Worm (Caenorhabditis elegans): Measurements from ENCODE around the gene T20D3.5.

DNA sequence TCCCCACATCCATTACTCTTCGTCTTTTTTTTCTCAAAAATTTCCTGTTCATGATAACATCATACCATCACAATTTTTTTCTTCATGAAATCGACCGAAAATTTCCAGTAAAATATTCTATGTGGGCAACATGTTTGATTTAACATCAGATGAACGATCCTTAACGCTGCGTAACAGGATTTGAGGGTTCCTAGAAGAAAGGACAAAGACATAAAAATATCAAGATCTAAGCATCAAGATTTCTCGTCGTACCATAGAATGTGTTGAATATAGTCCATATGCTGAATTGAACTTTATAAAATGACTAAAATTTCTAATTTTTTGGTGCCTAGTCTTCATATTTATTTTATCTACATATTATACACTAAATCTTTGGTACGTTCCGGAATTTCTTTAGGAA is 36.7 kb upstream of the T20D3.5 start, which contains the start of gene F49C12.3:
- TF ChIP-seq ztf-23 (GFP tag; IDR thresholded peaks at IDR 0.05) (no peak), ztf-29 (GFP tag; IDR thresholded peaks at IDR 0.05) (no peak), cog-1 (tag; optimal IDR thresholded peaks at IDR 0.05) (no peak)

Data from whole organism, midembryonic.